Worm (Caenorhabditis elegans): ENCODE data around the gene Y57A10C.1.
A peak's percentile ranks its signal among the peaks of the same experiment; 100 is the strongest.

Gene Y57A10C.1

DNA sequence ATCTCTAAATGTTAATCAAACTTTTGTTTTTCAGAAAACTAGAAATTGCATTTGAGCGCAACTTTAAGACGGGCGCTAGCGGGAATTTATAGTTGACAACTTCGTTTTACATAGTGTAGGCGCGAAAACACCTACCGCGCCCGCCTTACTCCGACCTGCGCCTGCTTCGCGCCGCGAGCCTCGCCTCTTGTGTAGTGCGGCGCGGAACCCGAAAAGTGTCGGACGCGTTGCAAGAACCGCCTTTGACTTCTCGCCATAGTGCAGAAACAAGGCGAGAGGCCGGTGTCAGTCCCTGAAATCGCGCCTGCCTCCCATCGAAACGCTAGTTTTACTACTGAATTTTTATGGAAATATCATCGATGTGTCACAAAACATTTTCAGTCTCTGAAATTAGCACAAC, 26.5 kb downstream of the Y57A10C.1 start:
- TF ChIP-seq hpl-2 (GFP tag; optimal IDR thresholded peaks at IDR 0.05) (no peak), C16A3.4 (tag; optimal IDR thresholded peaks at IDR 0.05) (no peak), mab-9 (GFP tag; IDR thresholded peaks at IDR 0.05) (no peak), ama-1 (optimal IDR thresholded peaks at IDR 0.05) (no peak), lir-3 (tag; optimal IDR thresholded peaks at IDR 0.05; ENCODE audit: poor library complexity) (no peak), unc-30 (tag; optimal IDR thresholded peaks at IDR 0.05) (no peak), lin-13 (GFP tag; optimal IDR thresholded peaks at IDR 0.05) (no peak), snpc-4 (tag; optimal IDR thresholded peaks at IDR 0.05) (peak; percentile 53), nhr-77 (tag; optimal IDR thresholded peaks at IDR 0.05) (no peak), C34B4.2 (tag; optimal IDR thresholded peaks at IDR 0.05) (no peak), unc-86 (tag; optimal IDR thresholded peaks at IDR 0.05) (no peak), pag-3 (tag; optimal IDR thresholded peaks at IDR 0.05; ENCODE audit: borderline replicate concordance, insufficient read depth) (no peak), pax-3 (tag; optimal IDR thresholded peaks at IDR 0.05) (no peak), unc-98 (GFP tag; IDR thresholded peaks at IDR 0.05) (no peak), nhr-85 (tag) (peak; percentile 41)

ce11 chrII:12382625-12383562, 29.4 kb downstream of the Y57A10C.1 start, which contains the start of gene btb-14:
TSS of gene btb-14 (plus strand) at chrII:12383463.
- TF ChIP-seq dsc-1 (tag; optimal IDR thresholded peaks at IDR 0.05) = peak; percentile 35
- TF ChIP-seq egl-13 (tag; optimal IDR thresholded peaks at IDR 0.05) = peak; percentile 72
- no peak for TF ChIP-seq lin-15B (tag; optimal IDR thresholded peaks at IDR 0.05)
- TF ChIP-seq tbx-2 (tag; optimal IDR thresholded peaks at IDR 0.05) = peak; percentile 30
- TF ChIP-seq efl-1 (optimal IDR thresholded peaks at IDR 0.05) = peak; percentile 36 to 37
- peak in 1 of 2 experiments; percentile 53 for TF ChIP-seq efl-1 (GFP tag; optimal IDR thresholded peaks at IDR 0.05 in 1 of 2)
- TF ChIP-seq isw-1 (GFP tag; IDR thresholded peaks at IDR 0.05) = peak; percentile 1; the same call in 1 of the 2 replicates
- peak; percentile 77 for TF ChIP-seq rnt-1 (tag; optimal IDR thresholded peaks at IDR 0.05)
- TF ChIP-seq unc-86 (tag; optimal IDR thresholded peaks at IDR 0.05) = peak; percentile 68
- TF ChIP-seq aha-1 (tag; optimal IDR thresholded peaks at IDR 0.05) = no peak
- TF ChIP-seq lsy-2 (tag; optimal IDR thresholded peaks at IDR 0.05) = peak; percentile 0 to 12
- peak in 1 of 2 experiments; percentile 30 for TF ChIP-seq lin-35 (GFP tag; optimal IDR thresholded peaks at IDR 0.05)
- TF ChIP-seq tlp-1 (tag; optimal IDR thresholded peaks at IDR 0.05) = no peak
- TF ChIP-seq nhr-19 (GFP tag; conservative IDR thresholded peaks at IDR 0.05) = peak; percentile 35
- peak; percentile 92 for TF ChIP-seq snpc-4 (tag; optimal IDR thresholded peaks at IDR 0.05)
- peak; percentile 8 for TF ChIP-seq nhr-85 (tag)
- TF ChIP-seq swsn-7 (tag; optimal IDR thresholded peaks at IDR 0.05) = peak; percentile 34
- peak in 1 of 3 experiments; percentile 56 for TF ChIP-seq ceh-82 (tag; optimal IDR thresholded peaks at IDR 0.05)
- TF ChIP-seq F16B12.6 (tag; optimal IDR thresholded peaks at IDR 0.05) = no peak
- peak; percentile 14 for TF ChIP-seq fkh-10 (GFP tag; optimal IDR thresholded peaks at IDR 0.05)
- peak; percentile 48 for TF ChIP-seq nhr-71 (tag; optimal IDR thresholded peaks at IDR 0.05)
- TF ChIP-seq sup-37 (GFP tag; optimal IDR thresholded peaks at IDR 0.05) = no peak
- TF ChIP-seq fkh-8 (tag; optimal IDR thresholded peaks at IDR 0.05) = peak; percentile 81
- TF ChIP-seq lin-14 (GFP tag; optimal IDR thresholded peaks at IDR 0.05) = peak; percentile 85
- no peak for TF ChIP-seq lir-3 (tag; optimal IDR thresholded peaks at IDR 0.05; ENCODE audit: poor library complexity)
- peak; percentile 5 for TF ChIP-seq snu-23 (GFP tag; optimal IDR thresholded peaks at IDR 0.05)
- no peak for TF ChIP-seq jun-1 (tag; optimal IDR thresholded peaks at IDR 0.05)
- TF ChIP-seq lin-13 (GFP tag; optimal IDR thresholded peaks at IDR 0.05) = peak; percentile 59
- no peak for TF ChIP-seq vab-15 (tag; optimal IDR thresholded peaks at IDR 0.05)
- no peak for TF ChIP-seq irx-1 (tag; optimal IDR thresholded peaks at IDR 0.05)
- TF ChIP-seq pqm-1 (tag; optimal IDR thresholded peaks at IDR 0.05) = no peak
- TF ChIP-seq nhr-47 (tag; optimal IDR thresholded peaks at IDR 0.05) = peak; percentile 69
